Fruit fly (Drosophila melanogaster) whole organism, embryonic: ENCODE data around the gene CG14258.

ENCODE experiments used
- ATbp ChIP-seq: fragments of 200-800 bp; sonication (Bioruptor generic); optimal IDR thresholded peaks from 2 replicates; lab custom pipeline; 2017; ENCODE audit warnings: missing biosample characterization, mild to moderate bottlenecking, missing genetic modification characterization, missing genetic modification reagents
- Atf3 ChIP-seq: fragments of 200-800 bp; sonication (Bioruptor generic); optimal IDR thresholded peaks from 3 replicates; lab custom pipeline; 2016; ENCODE audit warnings: missing biosample characterization, missing genetic modification characterization
- B-H1 ChIP-seq: fragments of 200-800 bp; sonication (Bioruptor generic); IDR thresholded peaks from 3 replicates; pipeline ENCODE4 v1.3.6; 2022; ENCODE audit warnings: missing biosample characterization, missing genetic modification characterization
- CG10959 ChIP-seq: fragments of 200-800 bp; sonication (Bioruptor generic); IDR thresholded peaks from 2 replicates; pipeline ENCODE4 v1.3.6; 2022; ENCODE audit warnings: missing biosample characterization, missing genetic modification characterization
- CG11504 ChIP-seq: fragments of 200-800 bp; sonication (Bioruptor generic); optimal IDR thresholded peaks from 3 replicates; lab custom pipeline; 2019; ENCODE audit warnings: missing biosample characterization, mild to moderate bottlenecking, missing genetic modification characterization, moderate library complexity
- CG11723 ChIP-seq: fragments of 200-800 bp; sonication (Bioruptor generic); optimal IDR thresholded peaks from 2 replicates; lab custom pipeline; 2017; ENCODE audit warnings: missing biosample characterization, mild to moderate bottlenecking, missing genetic modification characterization
- CG13123 ChIP-seq: fragments of 200-800 bp; sonication (Bioruptor generic); optimal IDR thresholded peaks from 2 replicates; lab custom pipeline; 2016; ENCODE audit warnings: missing biosample characterization, missing genetic modification characterization
- CG18476 ChIP-seq: fragments of 200-800 bp; sonication (Bioruptor generic); optimal IDR thresholded peaks from 2 replicates; lab custom pipeline; 2016; ENCODE audit warnings: missing biosample characterization, mild to moderate bottlenecking, missing genetic modification characterization
- CG18599 ChIP-seq: fragments of 200-800 bp; sonication (Bioruptor generic); optimal IDR thresholded peaks from 3 replicates; lab custom pipeline; 2017; ENCODE audit warnings: missing biosample characterization, missing genetic modification characterization, mild to moderate bottlenecking, moderate library complexity, missing genetic modification reagents
- CG2875 ChIP-seq: fragments of 200-800 bp; sonication (Bioruptor generic); optimal IDR thresholded peaks from 2 replicates; lab custom pipeline; 2017; ENCODE audit warnings: missing biosample characterization, mild to moderate bottlenecking, missing genetic modification characterization, missing genetic modification reagents
- CG2889 ChIP-seq: fragments of 200-800 bp; sonication (Bioruptor generic); IDR thresholded peaks from 3 replicates; pipeline ENCODE4 v1.3.6; 2022; ENCODE audit warnings: missing biosample characterization, missing genetic modification characterization
- CG32767 ChIP-seq: fragments of 200-800 bp; sonication (Bioruptor generic); IDR thresholded peaks from 2 replicates; pipeline ENCODE4 v1.3.6; 2022; ENCODE audit warnings: missing biosample characterization, missing genetic modification characterization
- CG33213 ChIP-seq: fragments of 200-800 bp; sonication (Bioruptor generic); optimal IDR thresholded peaks from 3 replicates; lab custom pipeline; 2016; ENCODE audit warnings: missing biosample characterization, missing genetic modification characterization
- CG34224 ChIP-seq: fragments of 200-800 bp; sonication (Bioruptor generic); IDR thresholded peaks from 3 replicates; pipeline ENCODE4 v1.3.6; 2022; ENCODE audit warnings: missing biosample characterization, missing genetic modification characterization; ENCODE audit not compliant: partially characterized antibody
- CG3838 ChIP-seq: fragments of 200-800 bp; sonication (Bioruptor generic); optimal IDR thresholded peaks from 3 replicates; lab custom pipeline; 2016; ENCODE audit warnings: missing biosample characterization, missing genetic modification characterization
- CG6813 ChIP-seq: fragments of 200-800 bp; sonication (Bioruptor generic); optimal IDR thresholded peaks from 2 replicates; lab custom pipeline; 2017; ENCODE audit warnings: missing biosample characterization, missing genetic modification characterization, mild to moderate bottlenecking, moderate library complexity, missing genetic modification reagents
- CG7271 ChIP-seq: fragments of 200-800 bp; sonication (Bioruptor generic); optimal IDR thresholded peaks from 2 replicates; lab custom pipeline; 2018; ENCODE audit warnings: missing biosample characterization, mild to moderate bottlenecking, missing genetic modification characterization, moderate library complexity
- CG7372 ChIP-seq: fragments of 200-800 bp; sonication (Bioruptor generic); IDR thresholded peaks from 2 replicates; pipeline ENCODE4 v1.3.6; 2022; ENCODE audit warnings: missing biosample characterization, missing genetic modification characterization
- CG8281 ChIP-seq: fragments of 200-800 bp; sonication (Bioruptor generic); optimal IDR thresholded peaks from 2 replicates; lab custom pipeline; 2018; ENCODE audit warnings: missing biosample characterization, mild to moderate bottlenecking, missing genetic modification characterization, moderate library complexity
- CG8290 ChIP-seq, 3 experiments: fragments of 200-800 bp; sonication (Bioruptor generic); optimal IDR thresholded peaks; 2 replicates each; lab custom pipeline; 2016 to 2019; ENCODE audit warnings: missing biosample characterization in 3 of 3, missing genetic modification characterization in 3 of 3, mild to moderate bottlenecking in 2 of 3, moderate library complexity in 1 of 3
- CoRest ChIP-seq: fragments of 200-800 bp; sonication (Bioruptor generic); optimal IDR thresholded peaks from 3 replicates; lab custom pipeline; 2018; ENCODE audit warnings: missing biosample characterization, mild to moderate bottlenecking, missing genetic modification characterization, moderate library complexity
- D19A ChIP-seq: fragments of 200-800 bp; optimal IDR thresholded peaks from 3 replicates; lab custom pipeline; 2019; ENCODE audit warnings: missing biosample characterization, mild to moderate bottlenecking, missing genetic modification characterization, moderate library complexity
- HLHmδ ChIP-seq: fragments of 200-800 bp; sonication (Bioruptor generic); optimal IDR thresholded peaks from 2 replicates; lab custom pipeline; 2018; ENCODE audit warnings: missing biosample characterization, mild to moderate bottlenecking, missing genetic modification characterization, moderate library complexity
- Jarid2 ChIP-seq: fragments of 200-800 bp; sonication (Bioruptor generic); optimal IDR thresholded peaks from 3 replicates; lab custom pipeline; 2017; ENCODE audit warnings: mild to moderate bottlenecking, missing biosample characterization, missing genetic modification reagents, missing genetic modification characterization
- Mes4 ChIP-seq: fragments of 200-800 bp; sonication (Bioruptor generic); optimal IDR thresholded peaks from 2 replicates; lab custom pipeline; 2016; ENCODE audit warnings: missing biosample characterization, missing genetic modification characterization
- NC2α ChIP-seq: fragments of 200-800 bp; sonication (Bioruptor generic); optimal IDR thresholded peaks from 2 replicates; lab custom pipeline; 2016; ENCODE audit warnings: missing biosample characterization, missing genetic modification characterization
- Sin3A ChIP-seq: fragments of >200 bp; optimal IDR thresholded peaks from 2 replicates; lab custom pipeline; 2018
- Sox102F ChIP-seq: fragments of 200-800 bp; sonication (Bioruptor generic); optimal IDR thresholded peaks from 2 replicates; lab custom pipeline; 2018; ENCODE audit warnings: missing biosample characterization, mild to moderate bottlenecking, missing genetic modification characterization, moderate library complexity
- Sry-β ChIP-seq: fragments of 200-800 bp; sonication (Bioruptor generic); optimal IDR thresholded peaks from 2 replicates; lab custom pipeline; 2018; ENCODE audit warnings: missing biosample characterization, mild to moderate bottlenecking, missing genetic modification characterization, moderate library complexity
- Stat92E ChIP-seq, 3 experiments: fragments of >200 bp in 2 of 3; fragments of 200-800 bp in 1 of 3; sonication (Bioruptor generic) in 1 of 3; optimal IDR thresholded peaks; 2 replicates each; lab custom pipeline; 2017 to 2019; ENCODE audit warnings: missing biosample characterization in 3 of 3, missing genetic modification characterization in 3 of 3, mild to moderate bottlenecking in 1 of 3, moderate library complexity in 1 of 3
- aop ChIP-seq: fragments of 200-800 bp; sonication (Bioruptor generic); IDR thresholded peaks from 2 replicates; pipeline ENCODE4 v1.3.6; 2022; ENCODE audit warnings: missing biosample characterization, missing genetic modification characterization
- bbx ChIP-seq: fragments of 200-800 bp; sonication (Bioruptor generic); IDR thresholded peaks from 2 replicates; pipeline ENCODE4 v1.3.6; 2022; ENCODE audit warnings: missing biosample characterization, missing genetic modification characterization; ENCODE audit not compliant: partially characterized antibody
- disco-r ChIP-seq: fragments of 200-800 bp; sonication (Bioruptor generic); optimal IDR thresholded peaks from 2 replicates; lab custom pipeline; 2016; ENCODE audit warnings: missing biosample characterization, missing genetic modification characterization
- fd102C ChIP-seq: fragments of 200-800 bp; sonication (Bioruptor generic); optimal IDR thresholded peaks from 2 replicates; lab custom pipeline; 2018; ENCODE audit warnings: missing biosample characterization, mild to moderate bottlenecking, missing genetic modification characterization, moderate library complexity
- gfzf ChIP-seq: fragments of 200-800 bp; sonication (Bioruptor generic); optimal IDR thresholded peaks from 2 replicates; lab custom pipeline; 2016; ENCODE audit warnings: missing biosample characterization, mild to moderate bottlenecking, missing genetic modification characterization, moderate library complexity
- grau ChIP-seq: fragments of 200-800 bp; optimal IDR thresholded peaks from 3 replicates; lab custom pipeline; 2019; ENCODE audit warnings: missing biosample characterization, mild to moderate bottlenecking, missing genetic modification characterization, moderate library complexity
- gt ChIP-seq: fragments of 200-800 bp; sonication (Bioruptor generic); IDR thresholded peaks from 2 replicates; pipeline ENCODE4 v1.3.6; 2022; ENCODE audit warnings: missing biosample characterization, missing genetic modification characterization
- inv ChIP-seq: fragments of 200-800 bp; sonication (Bioruptor generic); IDR thresholded peaks from 2 replicates; pipeline ENCODE4 v1.3.6; 2022; ENCODE audit warnings: missing biosample characterization, missing genetic modification characterization; ENCODE audit not compliant: partially characterized antibody
- klu ChIP-seq: fragments of 200-800 bp; sonication (Bioruptor generic); IDR thresholded peaks from 2 replicates; pipeline ENCODE4 v1.3.6; 2022; ENCODE audit warnings: missing biosample characterization, missing genetic modification characterization
- mam ChIP-seq: fragments of 200-800 bp; sonication (Bioruptor generic); optimal IDR thresholded peaks from 3 replicates; lab custom pipeline; 2016; ENCODE audit warnings: missing biosample characterization, missing genetic modification characterization
- mld ChIP-seq: fragments of 200-800 bp; sonication (Bioruptor generic); IDR thresholded peaks from 3 replicates; pipeline ENCODE4 v1.3.6; 2022; ENCODE audit warnings: missing biosample characterization, missing genetic modification characterization; ENCODE audit not compliant: partially characterized antibody
- ro ChIP-seq: fragments of 200-800 bp; sonication (Bioruptor generic); IDR thresholded peaks from 2 replicates; pipeline ENCODE4 v1.3.6; 2022; ENCODE audit warnings: missing biosample characterization, missing genetic modification characterization
- sens-2 ChIP-seq: fragments of 200-800 bp; sonication (Bioruptor generic); IDR thresholded peaks from 2 replicates; pipeline ENCODE4 v1.3.6; 2022; ENCODE audit warnings: missing biosample characterization, missing genetic modification characterization
- slp2 ChIP-seq: fragments of 200-800 bp; sonication (Bioruptor generic); optimal IDR thresholded peaks from 2 replicates; lab custom pipeline; 2016; ENCODE audit warnings: missing biosample characterization, missing genetic modification characterization
- sob ChIP-seq: fragments of 200-800 bp; sonication (Bioruptor generic); IDR thresholded peaks from 2 replicates; pipeline ENCODE4 v1.3.6; 2022; ENCODE audit warnings: missing biosample characterization, missing genetic modification characterization
- unpg ChIP-seq: fragments of 200-800 bp; sonication (Bioruptor generic); optimal IDR thresholded peaks from 3 replicates; lab custom pipeline; 2018; ENCODE audit warnings: missing biosample characterization, mild to moderate bottlenecking, missing genetic modification characterization, moderate library complexity
- zfh1 ChIP-seq: fragments of 200-800 bp; sonication (Bioruptor generic); IDR thresholded peaks from 3 replicates; pipeline ENCODE4 v1.3.6; 2022; ENCODE audit warnings: missing biosample characterization, missing genetic modification characterization

The CG14258 gene

DNA sequence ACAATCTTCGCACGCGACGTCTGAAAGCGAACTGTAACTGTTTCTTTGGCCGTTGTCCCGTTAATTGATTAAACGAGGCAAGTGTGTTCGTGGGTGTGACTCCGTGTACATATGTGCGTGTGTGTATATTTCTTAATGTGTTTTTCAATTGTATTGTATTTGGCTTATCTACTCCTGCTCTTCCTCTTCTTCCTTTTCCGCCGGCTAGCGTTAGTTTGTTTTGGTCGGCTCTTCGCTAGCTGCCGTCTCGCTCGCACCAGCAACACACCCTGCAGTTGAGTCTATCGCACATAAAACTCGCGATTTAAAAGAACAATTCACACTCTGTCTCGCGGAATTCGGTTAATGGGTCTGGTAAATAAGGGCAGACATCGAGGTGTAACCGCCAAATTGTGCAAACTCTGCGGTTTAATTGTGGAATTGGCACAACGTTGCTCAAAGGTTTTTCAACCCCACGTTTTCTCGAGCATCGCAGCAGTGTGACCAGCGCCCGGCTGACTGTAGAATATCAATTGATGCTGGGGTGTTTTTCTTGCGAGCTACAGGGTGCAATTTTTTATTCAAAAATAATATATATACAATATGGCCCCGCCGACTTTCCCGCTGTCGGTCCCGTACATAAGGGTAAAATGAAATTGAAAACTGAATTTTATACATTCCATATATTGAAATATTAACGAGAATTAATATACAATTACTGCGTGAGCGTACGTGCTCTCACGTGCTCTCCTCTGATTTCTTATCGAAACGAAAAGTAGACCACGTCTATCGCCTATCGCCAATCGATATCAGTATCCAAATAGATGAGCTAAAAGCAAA lies 19.1 kb downstream of the CG14258 start, which contains the start of the genes gb and CG5815 (continued):
- TF ChIP-seq CG7372 (GFP tag; lab: Robert Waterston, UW) (peak; percentile 83), grau (tag; lab: Kevin White, UChicago) (peak; percentile 91), unpg (peak; percentile 89), CG13123 (GFP tag; lab: Kevin White, UChicago) (peak; percentile 83), sens-2 (GFP tag; lab: Robert Waterston, UW) (peak; percentile 73; the same call in 1 of the 2 replicates), aop (GFP tag; lab: Robert Waterston, UW) (0 out of 2 replicates have a peak, but pooled peaks have one; percentile 40), CG11504 (tag; lab: Kevin White, UChicago) (peak; percentile 90), inv (GFP tag; lab: Robert Waterston, UW) (peak; percentile 91), CG11723 (GFP tag; lab: Kevin White, UChicago) (no peak), gfzf (peak; percentile 69), zfh1 (peak; percentile 93), CG33213 (GFP tag; lab: Kevin White, UChicago) (peak; percentile 88), CG18476 (GFP tag; lab: Kevin White, UChicago) (peak; percentile 91), bbx (GFP tag; lab: Robert Waterston, UW) (peak; percentile 85), Mes4 (GFP tag; lab: Kevin White, UChicago) (peak; percentile 48), CG18599 (GFP tag; lab: Kevin White, UChicago) (peak; percentile 94), sob (GFP tag; lab: Robert Waterston, UW) (peak; percentile 84), Sox102F (GFP tag; lab: Kevin White, UChicago) (peak; percentile 92), CG3838 (peak; percentile 77), Atf3 (GFP tag; lab: Kevin White, UChicago) (peak; percentile 67), mld (peak; percentile 87), NC2α (GFP tag; lab: Kevin White, UChicago) (peak; percentile 2), fd102C (no peak), CG8281 (tag; lab: Kevin White, UChicago) (peak; percentile 66), HLHmδ (no peak), CG10959 (GFP tag; lab: Robert Waterston, UW) (peak; percentile 79), D19A (tag; lab: Kevin White, UChicago) (peak; percentile 79), CG32767 (GFP tag; lab: Robert Waterston, UW) (peak; percentile 80; the same call in 1 of the 2 replicates), slp2 (peak; percentile 55), ro (GFP tag; lab: Robert Waterston, UW) (peak; percentile 55), Stat92E (GFP tag; optimal IDR thresholded peaks at IDR 0.05; lab: Kevin White, UChicago) (peak in 1 of 3 experiments; percentile 34), mam (GFP tag; lab: Kevin White, UChicago) (peak; percentile 84), gt (GFP tag; lab: Robert Waterston, UW) (0 out of 2 replicates have a peak, but pooled peaks have one; percentile 38), CG6813 (GFP tag; lab: Kevin White, UChicago) (peak; percentile 76), CG2875 (GFP tag; lab: Kevin White, UChicago) (peak; percentile 81), disco-r (GFP tag; lab: Kevin White, UChicago) (peak; percentile 38), Sry-β (GFP tag; lab: Kevin White, UChicago) (peak; percentile 92), CG7271 (tag; lab: Kevin White, UChicago) (peak; percentile 25), ATbp (GFP tag; lab: Kevin White, UChicago) (peak; percentile 54), B-H1 (peak; percentile 77), CG2889 (GFP tag; lab: Robert Waterston, UW) (peak; percentile 85), klu (peak; percentile 85), CoRest (peak; percentile 95), Sin3A (lab: Kevin White, UChicago) (peak; percentile 82), CG8290 (GFP tag; optimal IDR thresholded peaks at IDR 0.05; lab: Kevin White, UChicago) (peak; percentile 90), CG8290 (tag; optimal IDR thresholded peaks at IDR 0.05; lab: Kevin White, UChicago) (peak in 1 of 2 experiments; percentile 84), CG34224 (GFP tag; lab: Robert Waterston, UW) (peak; percentile 98), Jarid2 (GFP tag; lab: Kevin White, UChicago) (peak; percentile 70)
